Fruit fly (Drosophila melanogaster): ENCODE data around the gene CG7888.

CG7888 gene

DNA sequence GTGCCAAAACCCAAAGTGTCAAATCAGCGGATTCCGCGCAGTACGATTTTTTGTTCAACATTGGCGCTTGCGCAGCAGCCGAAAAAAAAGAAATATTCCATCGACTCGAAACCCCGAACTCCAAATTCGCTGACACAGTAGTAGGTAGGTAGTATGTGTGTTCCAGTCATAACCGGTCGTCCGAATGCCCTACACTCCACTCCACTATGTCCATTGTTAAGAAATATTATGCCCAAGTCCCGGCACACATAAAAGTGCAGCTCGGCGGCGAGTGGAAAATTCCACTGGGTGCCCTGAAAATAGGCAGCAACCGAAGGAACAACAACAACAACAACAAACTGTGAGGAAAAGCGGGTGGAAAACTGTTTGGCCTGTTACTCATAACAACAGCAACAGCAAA, 8.8 kb upstream of the CG7888 start:
- TF ChIP-seq Doc2 (GFP tag; IDR thresholded peaks at IDR 0.05) (no peak), chn (GFP tag; optimal IDR thresholded peaks at IDR 0.05) (peak; percentile 16), Ssrp (tag; optimal IDR thresholded peaks at IDR 0.05) (no peak), nerfin-1 (tag; optimal IDR thresholded peaks at IDR 0.05) (peak; percentile 68), maf-S (GFP tag; optimal IDR thresholded peaks at IDR 0.05) (no peak), vnd (GFP tag; IDR thresholded peaks at IDR 0.05; ENCODE audit: partially characterized antibody) (0 out of 3 replicates have a peak, but pooled peaks have one; percentile 24), CG11504 (tag; optimal IDR thresholded peaks at IDR 0.05) (peak; percentile 3), CG14710 (tag; optimal IDR thresholded peaks at IDR 0.05) (no peak), CG13775 (GFP tag; optimal IDR thresholded peaks at IDR 0.05) (no peak), dimm (GFP tag; IDR thresholded peaks at IDR 0.05) (no peak), prd (optimal IDR thresholded peaks at IDR 0.05) (no peak), prd (GFP tag; IDR thresholded peaks at IDR 0.05) (no peak), odd (GFP tag; optimal IDR thresholded peaks at IDR 0.05) (no peak), D19A (tag; optimal IDR thresholded peaks at IDR 0.05) (peak; percentile 79), cwo (GFP tag; optimal IDR thresholded peaks at IDR 0.05) (no peak), CG2199 (GFP tag; IDR thresholded peaks at IDR 0.05) (peak; percentile 93; the same call in 2 of the 3 replicates), CoRest (tag; optimal IDR thresholded peaks at IDR 0.05) (no peak), gem (tag; optimal IDR thresholded peaks at IDR 0.05) (no peak), CG33557 (GFP tag; optimal IDR thresholded peaks at IDR 0.05) (peak; percentile 16), kni (GFP tag; optimal IDR thresholded peaks at IDR 0.05) (peak; percentile 64), ERR (GFP tag; optimal IDR thresholded peaks at IDR 0.05) (no peak), CG12299 (tag; optimal IDR thresholded peaks at IDR 0.05) (no peak), Hr51 (GFP tag; optimal IDR thresholded peaks at IDR 0.05) (no peak), Hr78 (GFP tag; optimal IDR thresholded peaks at IDR 0.05) (no peak), sens (GFP tag) (peak; percentile 12), CG9437 (GFP tag; optimal IDR thresholded peaks at IDR 0.05) (no peak), CG7786 (GFP tag; optimal IDR thresholded peaks at IDR 0.05) (no peak), CG3065 (GFP tag; optimal IDR thresholded peaks at IDR 0.05) (no peak), ttk (GFP tag; IDR thresholded peaks at IDR 0.05) (no peak), Scr (GFP tag; IDR thresholded peaks at IDR 0.05; ENCODE audit: partially characterized antibody) (no peak; the same call in 1 of the 2 replicates), Dfd (GFP tag; optimal IDR thresholded peaks at IDR 0.05) (no peak), pros (GFP tag; optimal IDR thresholded peaks at IDR 0.05) (peak; percentile 83), esg (GFP tag; conservative IDR thresholded peaks at IDR 0.05) (no peak), CG18619 (GFP tag; optimal IDR thresholded peaks at IDR 0.05) (no peak), Ets65A (GFP tag) (peak; percentile 54), CrebB (tag; optimal IDR thresholded peaks at IDR 0.05) (no peak), Dip3 (GFP tag; optimal IDR thresholded peaks at IDR 0.05) (no peak), CG4360 (GFP tag; IDR thresholded peaks at IDR 0.05) (peak; percentile 96), pan (optimal IDR thresholded peaks at IDR 0.05) (no peak), pan (GFP tag; optimal IDR thresholded peaks at IDR 0.05 in 1 of 2, IDR thresholded peaks at IDR 0.05 in 1 of 2) (peak in 1 of 2 experiments; percentile 31), CG31224 (GFP tag; IDR thresholded peaks at IDR 0.05) (peak; percentile 30; the same call in 1 of the 2 replicates), tna (GFP tag; IDR thresholded peaks at IDR 0.05; ENCODE audit: partially characterized antibody) (no peak), bbx (GFP tag; IDR thresholded peaks at IDR 0.05; ENCODE audit: partially characterized antibody) (no peak), CG8765 (GFP tag; IDR thresholded peaks at IDR 0.05) (no peak), Aef1 (GFP tag; IDR thresholded peaks at IDR 0.05) (no peak), ewg (GFP tag; optimal IDR thresholded peaks at IDR 0.05) (peak; percentile 40), Atf3 (GFP tag; optimal IDR thresholded peaks at IDR 0.05) (no peak), CG10274 (GFP tag; optimal IDR thresholded peaks at IDR 0.05) (peak; percentile 97)

Measured in whole organism, embryonic.